Worm (Caenorhabditis elegans) whole organism, L2 larva: Measurements from ENCODE around the gene srab-21.

Experiments
- C34F6.9 ChIP-seq: fragments of 150-350 bp; optimal IDR thresholded peaks from 2 replicates; lab custom pipeline; 2014; ENCODE audit warnings: missing biosample characterization, missing genetic modification characterization
- blmp-1 ChIP-seq: sonication (generic microtip); optimal IDR thresholded peaks from 2 replicates; lab custom pipeline; 2017; ENCODE audit warnings: missing genetic modification characterization, mild to moderate bottlenecking, missing compliant biosample characterization, antibody characterized with exemption, moderate library complexity; ENCODE audit not compliant: insufficient read depth
- ceh-82 ChIP-seq: fragments of 150-350 bp; optimal IDR thresholded peaks from 2 replicates; lab custom pipeline; 2014; ENCODE audit warnings: missing biosample characterization, missing genetic modification characterization
- egl-27 ChIP-seq: sonication (generic microtip); optimal IDR thresholded peaks from 3 replicates; lab custom pipeline; 2017; ENCODE audit warnings: missing biosample characterization, missing genetic modification reagents, missing genetic modification characterization
- fos-1 ChIP-seq: fragments of 150-350 bp; optimal IDR thresholded peaks from 2 replicates; lab custom pipeline; 2014; ENCODE audit warnings: missing biosample characterization, missing genetic modification characterization
- gmeb-1 ChIP-seq: fragments of 150-350 bp; optimal IDR thresholded peaks from 2 replicates; lab custom pipeline; 2014; ENCODE audit warnings: missing biosample characterization, missing genetic modification characterization
- lin-13 ChIP-seq: fragments of 150-350 bp; optimal IDR thresholded peaks from 2 replicates; lab custom pipeline; 2014; ENCODE audit warnings: missing biosample characterization, missing genetic modification reagents, missing genetic modification characterization
- lsy-2 ChIP-seq, 2 experiments: fragments of 150-350 bp in 1 of 2; sonication (generic microtip) in 1 of 2; optimal IDR thresholded peaks; 2 replicates each; lab custom pipeline; 2014 to 2017; ENCODE audit warnings: missing biosample characterization in 2 of 2, missing genetic modification characterization in 2 of 2
- mdl-1 ChIP-seq, 2 experiments: fragments of 150-350 bp in 1 of 2; sonication (generic microtip) in 1 of 2; optimal IDR thresholded peaks; 2 replicates each; lab custom pipeline; 2017; ENCODE audit warnings: missing biosample characterization in 2 of 2, missing genetic modification characterization in 2 of 2
- nhr-23 ChIP-seq: fragments of 150-350 bp; optimal IDR thresholded peaks from 2 replicates; lab custom pipeline; 2014; ENCODE audit warnings: missing biosample characterization, missing genetic modification reagents, missing genetic modification characterization
- skn-1 ChIP-seq: sonication (generic microtip); optimal IDR thresholded peaks from 2 replicates; lab custom pipeline; 2017; ENCODE audit warnings: missing biosample characterization, missing genetic modification characterization
- sma-3 ChIP-seq: sonication (generic microtip); optimal IDR thresholded peaks from 2 replicates; lab custom pipeline; 2016; ENCODE audit warnings: missing genetic modification reagents, missing genetic modification characterization, missing compliant biosample characterization

ce11 chrV:3394065-3394464 lies 30.2 kb downstream of the srab-21 start:
- TF ChIP-seq lsy-2 (tag; optimal IDR thresholded peaks at IDR 0.05; lab: Kevin White, UChicago) (no peak), C34F6.9 (tag; lab: Kevin White, UChicago) (no peak), mdl-1 (tag; optimal IDR thresholded peaks at IDR 0.05; lab: Kevin White, UChicago) (no peak), sma-3 (GFP tag; lab: Kevin White, UChicago) (no peak), skn-1 (tag; lab: Kevin White, UChicago) (no peak), blmp-1 (tag; lab: Kevin White, UChicago) (no peak), nhr-23 (no peak), gmeb-1 (no peak), lin-13 (GFP tag; lab: Kevin White, UChicago) (no peak), egl-27 (tag; lab: Kevin White, UChicago) (no peak), fos-1 (tag; lab: Kevin White, UChicago) (no peak), ceh-82 (no peak)
